Worm (Caenorhabditis elegans): ENCODE measurements around the gene T26H5.4.

The T26H5.4 gene

DNA sequence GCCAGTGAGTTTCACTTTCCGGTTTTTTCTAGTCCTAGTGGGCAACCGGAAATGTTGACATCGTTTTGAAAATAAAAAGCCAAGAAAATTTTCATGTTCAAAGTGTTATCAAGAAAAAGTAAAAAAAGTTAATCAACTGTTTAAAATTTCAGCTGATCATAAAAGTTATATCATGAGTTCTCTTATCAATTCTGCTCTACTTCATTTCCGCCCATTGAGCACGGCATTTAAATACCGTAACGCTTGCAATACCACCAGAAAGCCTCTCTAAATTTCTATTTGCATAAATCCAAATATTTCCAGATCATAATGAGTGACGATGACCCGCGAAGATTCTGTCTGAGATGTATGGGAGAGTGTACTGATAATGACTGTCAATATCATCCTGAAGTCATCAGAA lies 3.9 kb downstream of the T26H5.4 start, which contains the start of gene T26H5.9:
Gene T26H5.9 (plus strand): TSS at position 302 of the 400 bp plus-strand sequence.
- TF ChIP-seq mec-3 (tag; optimal IDR thresholded peaks at IDR 0.05; ENCODE audit: borderline replicate concordance) (no peak), eyg-1 (tag; optimal IDR thresholded peaks at IDR 0.05) (no peak)

DNA sequence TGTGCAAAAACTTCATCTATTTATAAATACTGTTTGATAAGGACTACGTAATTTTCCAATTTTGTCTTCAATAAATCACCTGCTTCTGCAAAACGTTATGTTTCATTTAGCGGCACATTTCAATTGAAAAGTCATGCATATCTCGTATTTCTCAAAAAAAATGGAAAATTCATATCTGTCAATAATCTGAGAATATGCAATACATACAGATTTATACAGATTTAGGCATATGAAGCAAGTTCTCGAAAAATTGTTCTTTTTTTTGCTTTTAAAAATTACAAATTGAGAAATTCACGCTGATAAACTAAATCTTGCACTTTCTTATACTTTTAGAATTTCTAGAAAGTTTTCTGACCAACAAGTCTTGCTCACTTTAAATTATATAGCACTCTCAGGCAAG lies 4.3 kb downstream of the T26H5.4 start, which contains the start of gene T26H5.11:
Gene T26H5.11 (minus strand): TSS at position 101 of the 400 bp plus-strand sequence.
- TF ChIP-seq elt-4 (tag; optimal IDR thresholded peaks at IDR 0.05) (no peak), pqm-1 (tag; optimal IDR thresholded peaks at IDR 0.05) (no peak), ceh-22 (tag; optimal IDR thresholded peaks at IDR 0.05) (no peak), pag-3 (tag; optimal IDR thresholded peaks at IDR 0.05; ENCODE audit: borderline replicate concordance) (no peak), elt-2 (tag; optimal IDR thresholded peaks at IDR 0.05) (no peak), unc-86 (tag; optimal IDR thresholded peaks at IDR 0.05) (no peak), fkh-10 (GFP tag; optimal IDR thresholded peaks at IDR 0.05) (no peak), dmd-4 (tag; optimal IDR thresholded peaks at IDR 0.05; ENCODE audit: borderline replicate concordance) (no peak), hlh-30 (tag; optimal IDR thresholded peaks at IDR 0.05; ENCODE audit: insufficient read depth) (no peak), ceh-45 (GFP tag; IDR thresholded peaks at IDR 0.05) (no peak), nhr-11 (tag; optimal IDR thresholded peaks at IDR 0.05) (no peak), fax-1 (tag; optimal IDR thresholded peaks at IDR 0.05) (no peak), ceh-2 (tag; optimal IDR thresholded peaks at IDR 0.05) (no peak), odd-2 (tag; optimal IDR thresholded peaks at IDR 0.05) (no peak), dve-1 (tag; optimal IDR thresholded peaks at IDR 0.05) (no peak)

DNA sequence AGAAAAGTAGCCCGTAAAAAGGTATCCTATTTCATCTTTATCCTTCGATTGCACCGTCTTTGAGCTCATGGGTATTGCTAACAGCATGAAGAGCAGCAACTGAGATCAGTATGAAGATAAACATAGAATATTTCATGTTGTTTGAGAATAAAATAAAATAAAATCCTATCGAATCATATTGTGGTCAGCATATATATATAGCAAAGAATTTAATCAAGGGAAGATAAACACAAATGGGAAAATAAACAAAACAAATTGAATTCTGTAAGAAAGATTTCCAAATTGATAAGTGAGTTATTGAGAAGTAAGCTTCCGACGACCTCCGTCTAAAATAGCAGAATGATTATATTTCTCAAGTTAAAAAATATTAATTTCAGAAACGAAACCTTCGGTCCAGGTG lies 4.8 kb downstream of the T26H5.4 start, which contains the start of gene T26H5.10:
Gene T26H5.10 (minus strand): TSS at position 101 of the 400 bp plus-strand sequence.
- TF ChIP-seq ttx-3 (tag; optimal IDR thresholded peaks at IDR 0.05), result no peak
- TF ChIP-seq sdc-2 (tag; optimal IDR thresholded peaks at IDR 0.05), result no peak

DNA sequence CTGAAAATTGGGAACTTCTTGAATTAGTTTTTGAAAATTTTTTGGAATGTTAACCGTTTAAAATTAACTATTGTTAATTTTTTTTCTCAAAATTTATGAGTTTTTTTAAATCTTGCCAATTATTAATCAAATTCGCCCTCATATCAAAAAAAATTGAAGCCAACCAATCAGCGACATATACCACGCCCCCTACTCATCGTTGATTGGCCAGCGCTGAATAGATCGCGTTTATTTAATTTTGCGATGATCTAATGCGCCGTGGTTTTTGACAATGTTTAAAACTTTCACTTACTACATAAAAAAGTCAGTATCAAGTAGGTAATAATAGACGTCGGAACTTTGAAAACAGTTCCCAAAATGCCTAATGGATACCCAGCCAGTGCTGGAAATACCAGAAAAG lies 6.1 kb downstream of the T26H5.4 start:
- TF ChIP-seq pqm-1 (tag; optimal IDR thresholded peaks at IDR 0.05) (no peak), npax-4 (tag; optimal IDR thresholded peaks at IDR 0.05) (no peak), ets-4 (tag; optimal IDR thresholded peaks at IDR 0.05) (no peak), nfya-1 (tag; optimal IDR thresholded peaks at IDR 0.05) (peak; percentile 68)

DNA sequence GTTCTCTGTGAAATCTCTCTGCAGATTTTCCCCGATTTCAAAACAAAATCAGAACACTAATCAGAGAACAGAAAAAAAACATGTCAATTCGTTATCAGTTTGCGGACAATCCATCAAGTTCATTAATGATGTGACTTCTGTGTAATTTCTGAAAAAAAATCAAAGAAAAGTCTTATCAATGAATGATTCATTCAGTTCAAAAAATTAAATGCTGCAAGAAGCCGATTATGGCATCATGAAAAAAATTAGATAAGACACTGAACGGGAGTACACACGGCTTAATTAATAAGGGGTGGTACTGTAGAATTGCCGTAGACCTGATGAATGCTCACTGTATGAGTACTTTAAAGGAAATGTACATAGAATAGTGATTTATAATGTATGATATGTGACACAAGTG lies 12.4 kb downstream of the T26H5.4 start:
- TF ChIP-seq nhr-11 (tag; optimal IDR thresholded peaks at IDR 0.05), result no peak
- TF ChIP-seq odd-2 (tag; optimal IDR thresholded peaks at IDR 0.05), result no peak
- TF ChIP-seq pha-4 (tag; optimal IDR thresholded peaks at IDR 0.05), result no peak
- TF ChIP-seq ceh-14 (tag; optimal IDR thresholded peaks at IDR 0.05), result no peak
- no peak for TF ChIP-seq ets-4 (tag; optimal IDR thresholded peaks at IDR 0.05)
- no peak for TF ChIP-seq pag-3 (tag; optimal IDR thresholded peaks at IDR 0.05; ENCODE audit: borderline replicate concordance)
- no peak for TF ChIP-seq ceh-45 (GFP tag; IDR thresholded peaks at IDR 0.05)
- TF ChIP-seq fkh-10 (GFP tag; optimal IDR thresholded peaks at IDR 0.05), result no peak
- no peak for TF ChIP-seq ref-2 (tag; optimal IDR thresholded peaks at IDR 0.05)
- no peak for TF ChIP-seq ceh-30 (tag; optimal IDR thresholded peaks at IDR 0.05)

DNA sequence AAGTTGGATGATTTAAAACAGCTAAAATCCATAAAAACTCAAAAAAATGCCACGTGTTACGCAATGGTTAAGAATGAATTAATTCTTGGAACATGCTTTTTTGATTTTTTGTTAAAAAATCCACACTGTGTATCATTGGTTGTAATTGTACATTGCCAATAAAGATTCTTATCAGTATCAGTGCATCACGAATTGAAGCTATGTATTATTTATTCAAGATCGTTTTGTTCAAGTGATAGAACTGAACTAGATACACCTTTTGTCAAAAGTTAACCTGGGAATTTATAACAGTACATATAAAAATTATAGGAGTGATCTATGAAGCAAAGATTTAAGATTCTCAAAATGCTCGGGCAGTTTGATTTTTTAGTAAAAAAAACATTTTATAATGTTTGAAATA lies 13.9 kb downstream of the T26H5.4 start:
- TF ChIP-seq K09A11.1 (tag; optimal IDR thresholded peaks at IDR 0.05; ENCODE audit: insufficient read depth) (no peak), C08G9.2 (tag; optimal IDR thresholded peaks at IDR 0.05) (no peak), nfya-1 (tag; optimal IDR thresholded peaks at IDR 0.05) (no peak), ceh-48 (tag; optimal IDR thresholded peaks at IDR 0.05) (no peak), K02D7.2 (tag; optimal IDR thresholded peaks at IDR 0.05) (no peak), nhr-11 (tag; optimal IDR thresholded peaks at IDR 0.05) (no peak), ceh-24 (tag; optimal IDR thresholded peaks at IDR 0.05) (no peak), pax-1 (tag; optimal IDR thresholded peaks at IDR 0.05) (no peak), hlh-15 (tag; optimal IDR thresholded peaks at IDR 0.05) (no peak), lim-6 (tag; optimal IDR thresholded peaks at IDR 0.05) (no peak), fax-1 (tag; optimal IDR thresholded peaks at IDR 0.05) (no peak), ceh-14 (tag; optimal IDR thresholded peaks at IDR 0.05) (no peak), lin-11 (tag; optimal IDR thresholded peaks at IDR 0.05) (no peak)

Measured in whole organism, late embryonic.